Worm (Caenorhabditis elegans): Measurements from ENCODE around the gene F26D2.3.

- no peak for TF ChIP-seq lin-39 (tag; optimal IDR thresholded peaks at IDR 0.05)
- no peak for TF ChIP-seq ceh-20 (GFP tag; IDR thresholded peaks at IDR 0.05)
- no peak for TF ChIP-seq daf-16 (GFP tag; optimal IDR thresholded peaks at IDR 0.05)
- TF ChIP-seq daf-16 (tag; optimal IDR thresholded peaks at IDR 0.05) = no peak
- TF ChIP-seq tra-1 (GFP tag; IDR thresholded peaks at IDR 0.05) = no peak
- TF ChIP-seq egl-27 (tag; optimal IDR thresholded peaks at IDR 0.05) = no peak
- TF ChIP-seq mep-1 (tag; optimal IDR thresholded peaks at IDR 0.05) = no peak
- TF ChIP-seq nhr-11 (tag; optimal IDR thresholded peaks at IDR 0.05) = no peak
- no peak for TF ChIP-seq skn-1 (tag; optimal IDR thresholded peaks at IDR 0.05)
- TF ChIP-seq pha-4 (GFP tag; IDR thresholded peaks at IDR 0.05) = no peak
- no peak for TF ChIP-seq pha-4 (tag; optimal IDR thresholded peaks at IDR 0.05)
- TF ChIP-seq unc-39 (tag; optimal IDR thresholded peaks at IDR 0.05) = no peak
- no peak for TF ChIP-seq unc-62 (GFP tag; optimal IDR thresholded peaks at IDR 0.05 in 1 of 2)
- TF ChIP-seq unc-62 (tag; optimal IDR thresholded peaks at IDR 0.05) = no peak
- no peak for TF ChIP-seq ces-1 (GFP tag; optimal IDR thresholded peaks at IDR 0.05)
- TF ChIP-seq nhr-237 (tag; optimal IDR thresholded peaks at IDR 0.05) = no peak
- no peak for TF ChIP-seq dve-1 (tag; optimal IDR thresholded peaks at IDR 0.05; ENCODE audit: insufficient read depth)
Observed at ce11 chrV:16447735-16448134, 40.0 kb downstream of the F26D2.3 start, which contains the start of gene T08G3.13.
